Worm (Caenorhabditis elegans) whole organism, late embryonic: ENCODE data around the gene C33F10.4.

Experiments
- ceh-19 ChIP-seq: fragments of 200-800 bp; sonication (Bioruptor generic); optimal IDR thresholded peaks from 2 replicates; lab custom pipeline; 2018; ENCODE audit warnings: mild to moderate bottlenecking, missing genetic modification characterization, missing compliant biosample characterization
- ceh-2 ChIP-seq: sonication (generic microtip); optimal IDR thresholded peaks from 2 replicates; lab custom pipeline; 2016; ENCODE audit warnings: missing genotype, missing genetic modification characterization, missing compliant biosample characterization
- dmd-4 ChIP-seq: sonication (generic microtip); optimal IDR thresholded peaks from 2 replicates; lab custom pipeline; 2016; ENCODE audit warnings: borderline replicate concordance, missing genetic modification characterization, missing compliant biosample characterization
- fax-1 ChIP-seq: sonication (generic microtip); optimal IDR thresholded peaks from 2 replicates; lab custom pipeline; 2016; ENCODE audit warnings: missing genotype, missing genetic modification characterization, missing compliant biosample characterization
- fkh-10 ChIP-seq: fragments of 150-350 bp; optimal IDR thresholded peaks from 2 replicates; lab custom pipeline; 2014; ENCODE audit warnings: missing biosample characterization, missing genetic modification reagents, missing genetic modification characterization
- gmeb-2 ChIP-seq: sonication (generic microtip); optimal IDR thresholded peaks from 2 replicates; lab custom pipeline; 2016; ENCODE audit warnings: missing genetic modification characterization, inconsistent platforms, missing compliant biosample characterization
- lin-11 ChIP-seq: fragments of 200-800 bp; sonication (Bioruptor generic); optimal IDR thresholded peaks from 2 replicates; lab custom pipeline; 2018; ENCODE audit warnings: mild to moderate bottlenecking, missing genetic modification characterization, missing compliant biosample characterization
- nfya-1 ChIP-seq: sonication (generic microtip); optimal IDR thresholded peaks from 2 replicates; lab custom pipeline; 2017; ENCODE audit warnings: missing genetic modification characterization, mild to moderate bottlenecking, missing compliant biosample characterization, antibody characterized with exemption, moderate library complexity
- pqm-1 ChIP-seq: sonication (generic microtip); optimal IDR thresholded peaks from 2 replicates; lab custom pipeline; 2016; ENCODE audit warnings: missing genetic modification characterization, missing compliant biosample characterization
- sox-2 ChIP-seq: fragments of 200-800 bp; sonication (Bioruptor generic); IDR thresholded peaks from 2 replicates; pipeline ENCODE4 v1.3.6; 2022; ENCODE audit warnings: missing genetic modification reagents, missing genetic modification characterization, missing compliant biosample characterization
- zip-5 ChIP-seq: sonication (generic microtip); optimal IDR thresholded peaks from 2 replicates; lab custom pipeline; 2016; ENCODE audit warnings: missing genetic modification characterization, missing compliant biosample characterization

ce11 chrII:4790687-4791086, 4.9 kb upstream of the C33F10.4 start:
- TF ChIP-seq dmd-4 (tag; lab: Kevin White, UChicago) (no peak), gmeb-2 (tag; lab: Kevin White, UChicago) (no peak), pqm-1 (tag; lab: Kevin White, UChicago) (no peak), nfya-1 (tag; lab: Kevin White, UChicago) (no peak), fkh-10 (GFP tag; lab: Kevin White, UChicago) (no peak), lin-11 (tag; lab: Kevin White, UChicago) (no peak), zip-5 (tag; lab: Kevin White, UChicago) (no peak), ceh-2 (tag; lab: Kevin White, UChicago) (no peak), sox-2 (GFP tag; lab: Robert Waterston, UW) (no peak), ceh-19 (GFP tag; lab: Kevin White, UChicago) (no peak), fax-1 (no peak)
